Fruit fly (Drosophila melanogaster) whole organism, embryonic: ENCODE data around the gene CG11655.

Source experiments
- BtbVII ChIP-seq: fragments of 200-800 bp; sonication (Bioruptor generic); optimal IDR thresholded peaks from 3 replicates; lab custom pipeline; 2017; ENCODE audit warnings: missing biosample characterization, mild to moderate bottlenecking, missing genetic modification characterization
- CG11723 ChIP-seq: fragments of 200-800 bp; sonication (Bioruptor generic); optimal IDR thresholded peaks from 2 replicates; lab custom pipeline; 2017; ENCODE audit warnings: missing biosample characterization, mild to moderate bottlenecking, missing genetic modification characterization
- CG12071 ChIP-seq: fragments of 200-800 bp; sonication (Bioruptor generic); optimal IDR thresholded peaks from 3 replicates; lab custom pipeline; 2018; ENCODE audit warnings: missing biosample characterization, mild to moderate bottlenecking, missing genetic modification characterization
- CG12299 ChIP-seq: fragments of 200-800 bp; sonication (Bioruptor generic); optimal IDR thresholded peaks from 2 replicates; lab custom pipeline; 2018; ENCODE audit warnings: missing biosample characterization, mild to moderate bottlenecking, missing genetic modification characterization
- CG14441 ChIP-seq: fragments of 200-800 bp; sonication (Bioruptor generic); IDR thresholded peaks from 2 replicates; pipeline ENCODE4 v1.3.6; 2022; ENCODE audit warnings: missing biosample characterization, missing genetic modification characterization
- CG17359 ChIP-seq: fragments of 200-800 bp; sonication (Bioruptor generic); optimal IDR thresholded peaks from 3 replicates; lab custom pipeline; 2018; ENCODE audit warnings: missing biosample characterization, mild to moderate bottlenecking, missing genetic modification characterization, moderate library complexity
- CG18599 ChIP-seq: fragments of 200-800 bp; sonication (Bioruptor generic); optimal IDR thresholded peaks from 3 replicates; lab custom pipeline; 2017; ENCODE audit warnings: missing biosample characterization, missing genetic modification characterization, mild to moderate bottlenecking, moderate library complexity, missing genetic modification reagents
- CG2129 ChIP-seq: fragments of 200-800 bp; sonication (Bioruptor generic); IDR thresholded peaks from 2 replicates; pipeline ENCODE4 v1.3.6; 2022; ENCODE audit warnings: missing biosample characterization, missing genetic modification characterization; ENCODE audit not compliant: partially characterized antibody
- CG30020 ChIP-seq: fragments of 200-800 bp; optimal IDR thresholded peaks from 2 replicates; lab custom pipeline; 2019; ENCODE audit warnings: missing biosample characterization, mild to moderate bottlenecking, missing genetic modification characterization, moderate library complexity
- CG3407 ChIP-seq: fragments of 200-800 bp; sonication (Bioruptor generic); optimal IDR thresholded peaks from 2 replicates; lab custom pipeline; 2018; ENCODE audit warnings: missing biosample characterization, mild to moderate bottlenecking, missing genetic modification characterization
- CG6654 ChIP-seq: fragments of 200-800 bp; sonication (Bioruptor generic); optimal IDR thresholded peaks from 2 replicates; lab custom pipeline; 2017; ENCODE audit warnings: missing biosample characterization, mild to moderate bottlenecking, missing genetic modification characterization
- CG6689 ChIP-seq: fragments of 200-800 bp; sonication (Bioruptor generic); IDR thresholded peaks from 2 replicates; pipeline ENCODE4 v1.3.6; 2022; ENCODE audit warnings: missing biosample characterization, missing genetic modification characterization
- CG7745 ChIP-seq: fragments of 200-800 bp; sonication (Bioruptor generic); optimal IDR thresholded peaks from 2 replicates; lab custom pipeline; 2018; ENCODE audit warnings: missing biosample characterization, mild to moderate bottlenecking, missing genetic modification characterization, moderate library complexity
- CG8089 ChIP-seq: fragments of 200-800 bp; sonication (Bioruptor generic); optimal IDR thresholded peaks from 3 replicates; lab custom pipeline; 2016; ENCODE audit warnings: missing biosample characterization, missing genetic modification characterization
- CG8281 ChIP-seq: fragments of 200-800 bp; sonication (Bioruptor generic); optimal IDR thresholded peaks from 2 replicates; lab custom pipeline; 2018; ENCODE audit warnings: missing biosample characterization, mild to moderate bottlenecking, missing genetic modification characterization, moderate library complexity
- CG9797 ChIP-seq: fragments of 200-800 bp; sonication (Bioruptor generic); optimal IDR thresholded peaks from 3 replicates; lab custom pipeline; 2018; ENCODE audit warnings: missing biosample characterization, mild to moderate bottlenecking, missing genetic modification characterization
- Camta ChIP-seq: fragments of 200-800 bp; sonication (Bioruptor generic); optimal IDR thresholded peaks from 2 replicates; lab custom pipeline; 2016; ENCODE audit warnings: missing biosample characterization, missing genetic modification characterization
- D19A ChIP-seq: fragments of 200-800 bp; optimal IDR thresholded peaks from 3 replicates; lab custom pipeline; 2019; ENCODE audit warnings: missing biosample characterization, mild to moderate bottlenecking, missing genetic modification characterization, moderate library complexity
- Dip2 ChIP-seq: fragments of 200-800 bp; sonication (Bioruptor generic); IDR thresholded peaks from 2 replicates; pipeline ENCODE4 v1.3.6; 2022; ENCODE audit warnings: missing biosample characterization, missing genetic modification characterization
- Dp ChIP-seq: fragments of 200-800 bp; sonication (Bioruptor generic); optimal IDR thresholded peaks from 2 replicates; lab custom pipeline; 2018; ENCODE audit warnings: missing biosample characterization, mild to moderate bottlenecking, missing genetic modification characterization, moderate library complexity
- Ets65A ChIP-seq: fragments of 200-800 bp; sonication (Bioruptor generic); peaks from one replicate; lab custom pipeline; 2016; ENCODE audit warnings: missing biosample characterization, missing genetic modification characterization
- HLHmδ ChIP-seq: fragments of 200-800 bp; sonication (Bioruptor generic); optimal IDR thresholded peaks from 2 replicates; lab custom pipeline; 2018; ENCODE audit warnings: missing biosample characterization, mild to moderate bottlenecking, missing genetic modification characterization, moderate library complexity
- HmgZ ChIP-seq: fragments of 200-800 bp; sonication (Bioruptor generic); optimal IDR thresholded peaks from 2 replicates; lab custom pipeline; 2018; ENCODE audit warnings: missing biosample characterization, mild to moderate bottlenecking, missing genetic modification characterization
- Kr ChIP-seq: fragments of 200-800 bp; sonication (Bioruptor generic); optimal IDR thresholded peaks from 2 replicates; lab custom pipeline; 2017; ENCODE audit warnings: missing biosample characterization, mild to moderate bottlenecking, missing genetic modification characterization
- Myb ChIP-seq: fragments of 200-800 bp; sonication (Bioruptor generic); optimal IDR thresholded peaks from 2 replicates; lab custom pipeline; 2016; ENCODE audit warnings: missing biosample characterization, missing genetic modification characterization
- Scr ChIP-seq: fragments of 200-800 bp; sonication (Bioruptor generic); IDR thresholded peaks from 2 replicates; pipeline ENCODE4 v1.3.6; 2022; ENCODE audit warnings: missing biosample characterization, missing genetic modification characterization; ENCODE audit not compliant: partially characterized antibody
- Stat92E ChIP-seq, 3 experiments: fragments of >200 bp in 2 of 3; fragments of 200-800 bp in 1 of 3; sonication (Bioruptor generic) in 1 of 3; optimal IDR thresholded peaks; 2 replicates each; lab custom pipeline; 2017 to 2019; ENCODE audit warnings: missing biosample characterization in 3 of 3, missing genetic modification characterization in 3 of 3, mild to moderate bottlenecking in 1 of 3, moderate library complexity in 1 of 3
- Tbp ChIP-seq: fragments of >200 bp; optimal IDR thresholded peaks from 2 replicates; lab custom pipeline; 2018; ENCODE audit warnings: missing biosample characterization, missing genetic modification characterization
- ab ChIP-seq: fragments of 200-800 bp; sonication (Bioruptor generic); optimal IDR thresholded peaks from 2 replicates; lab custom pipeline; 2016; ENCODE audit warnings: missing biosample characterization, missing genetic modification characterization
- az2 ChIP-seq: fragments of 200-800 bp; sonication (Bioruptor generic); optimal IDR thresholded peaks from 3 replicates; lab custom pipeline; 2016; ENCODE audit warnings: missing biosample characterization, missing genetic modification characterization
- bcd ChIP-seq: fragments of 200-800 bp; sonication (Bioruptor generic); optimal IDR thresholded peaks from 2 replicates; lab custom pipeline; 2017; ENCODE audit warnings: missing biosample characterization, mild to moderate bottlenecking, missing genetic modification characterization
- bsh ChIP-seq, 2 experiments: fragments of 200-800 bp; sonication (Bioruptor generic); optimal IDR thresholded peaks; 2 replicates each; lab custom pipeline; 2017 to 2018; ENCODE audit warnings: mild to moderate bottlenecking in 2 of 2, missing biosample characterization in 2 of 2, missing genetic modification characterization in 2 of 2, moderate library complexity in 1 of 2
- cad ChIP-seq: fragments of >200 bp; optimal IDR thresholded peaks from 2 replicates; lab custom pipeline; 2017; ENCODE audit warnings: missing biosample characterization, missing genetic modification characterization
- chm ChIP-seq: fragments of 200-800 bp; sonication (Bioruptor generic); IDR thresholded peaks from 2 replicates; pipeline ENCODE4 v1.3.6; 2022; ENCODE audit warnings: missing biosample characterization, missing genetic modification characterization
- dimm ChIP-seq: fragments of 200-800 bp; sonication (Bioruptor generic); IDR thresholded peaks from 2 replicates; pipeline ENCODE4 v1.3.6; 2022; ENCODE audit warnings: missing biosample characterization, missing genetic modification characterization
- emc ChIP-seq: fragments of 200-800 bp; sonication (Bioruptor generic); optimal IDR thresholded peaks from 2 replicates; lab custom pipeline; 2016; ENCODE audit warnings: missing biosample characterization, missing genetic modification characterization
- fu2 ChIP-seq: fragments of 200-800 bp; sonication (Bioruptor generic); optimal IDR thresholded peaks from 2 replicates; lab custom pipeline; 2016; ENCODE audit warnings: missing biosample characterization, missing genetic modification characterization
- lilli ChIP-seq: fragments of 200-800 bp; sonication (Bioruptor generic); optimal IDR thresholded peaks from 3 replicates; lab custom pipeline; 2016; ENCODE audit warnings: missing biosample characterization, missing genetic modification characterization
- luna ChIP-seq: fragments of 200-800 bp; sonication (Bioruptor generic); optimal IDR thresholded peaks from 2 replicates; lab custom pipeline; 2016; ENCODE audit warnings: missing biosample characterization, missing genetic modification characterization
- mam ChIP-seq: fragments of 200-800 bp; sonication (Bioruptor generic); optimal IDR thresholded peaks from 3 replicates; lab custom pipeline; 2016; ENCODE audit warnings: missing biosample characterization, missing genetic modification characterization
- nmo ChIP-seq: fragments of 200-800 bp; sonication (Bioruptor generic); optimal IDR thresholded peaks from 2 replicates; lab custom pipeline; 2018; ENCODE audit warnings: missing biosample characterization, mild to moderate bottlenecking, missing genetic modification characterization, moderate library complexity
- nom ChIP-seq: fragments of 200-800 bp; sonication (Bioruptor generic); optimal IDR thresholded peaks from 2 replicates; lab custom pipeline; 2017; ENCODE audit warnings: missing biosample characterization, missing genetic modification characterization, mild to moderate bottlenecking, moderate library complexity, missing genetic modification reagents
- pita ChIP-seq: fragments of 200-800 bp; sonication (Bioruptor generic); optimal IDR thresholded peaks from 2 replicates; lab custom pipeline; 2017; ENCODE audit warnings: missing biosample characterization, mild to moderate bottlenecking, missing genetic modification characterization
- repo ChIP-seq: fragments of 200-800 bp; sonication (Bioruptor generic); optimal IDR thresholded peaks from 2 replicates; lab custom pipeline; 2016; ENCODE audit warnings: missing biosample characterization, missing genetic modification characterization
- run ChIP-seq: fragments of 200-800 bp; sonication (Bioruptor generic); optimal IDR thresholded peaks from 3 replicates; lab custom pipeline; 2018; ENCODE audit warnings: missing biosample characterization, mild to moderate bottlenecking, missing genetic modification characterization
- salm ChIP-seq: fragments of 200-800 bp; sonication (Bioruptor generic); optimal IDR thresholded peaks from 2 replicates; lab custom pipeline; 2018; ENCODE audit warnings: missing biosample characterization, mild to moderate bottlenecking, missing genetic modification characterization
- sc ChIP-seq, 3 experiments: fragments of >200 bp in 2 of 3; fragments of 200-800 bp in 1 of 3; sonication (Bioruptor generic) in 1 of 3; optimal IDR thresholded peaks; 2 replicates in 2 of 3; 3 replicates in 1 of 3; lab custom pipeline; 2017; ENCODE audit warnings: mild to moderate bottlenecking in 1 of 3, missing biosample characterization in 1 of 3, missing genetic modification characterization in 1 of 3, missing genetic modification reagents in 1 of 3
- scrt ChIP-seq: fragments of 200-800 bp; sonication (Bioruptor generic); optimal IDR thresholded peaks from 2 replicates; lab custom pipeline; 2018; ENCODE audit warnings: missing biosample characterization, mild to moderate bottlenecking, missing genetic modification characterization, moderate library complexity
- slbo ChIP-seq: fragments of 200-800 bp; sonication (Bioruptor generic); IDR thresholded peaks from 2 replicates; pipeline ENCODE4 v1.3.6; 2022; ENCODE audit warnings: missing biosample characterization, missing genetic modification characterization
- vfl ChIP-seq: fragments of 200-800 bp; sonication (Bioruptor generic); optimal IDR thresholded peaks from 2 replicates; lab custom pipeline; 2016; ENCODE audit warnings: missing biosample characterization, missing genetic modification characterization
- zf30C ChIP-seq: fragments of 200-800 bp; sonication (Bioruptor generic); optimal IDR thresholded peaks from 3 replicates; lab custom pipeline; 2018; ENCODE audit warnings: missing biosample characterization, mild to moderate bottlenecking, missing genetic modification characterization

Gene CG11655

dm6 chrX:15475367-15475789, 22.1 kb downstream of the CG11655 start, which contains the start of gene mh (continued):
- TF ChIP-seq Stat92E (GFP tag; optimal IDR thresholded peaks at IDR 0.05; lab: Kevin White, UChicago) = peak in 1 of 3 experiments; percentile 2
- TF ChIP-seq pita (GFP tag; lab: Kevin White, UChicago) = no peak
- no peak for TF ChIP-seq CG6654 (GFP tag; lab: Kevin White, UChicago)
- no peak for TF ChIP-seq Ets65A
- TF ChIP-seq Tbp (GFP tag; lab: Kevin White, UChicago) = no peak
- TF ChIP-seq HmgZ (tag; lab: Kevin White, UChicago) = no peak
- TF ChIP-seq CG12071 (GFP tag; lab: Kevin White, UChicago) = no peak
- no peak for TF ChIP-seq CG3407 (GFP tag; lab: Kevin White, UChicago)
- no peak for TF ChIP-seq cad (GFP tag; lab: Kevin White, UChicago)
- TF ChIP-seq mam (GFP tag; lab: Kevin White, UChicago) = peak; percentile 10
- no peak for TF ChIP-seq CG17359 (tag; lab: Kevin White, UChicago)
- TF ChIP-seq nmo (GFP tag; lab: Kevin White, UChicago) = peak; percentile 62
- TF ChIP-seq BtbVII (GFP tag; lab: Kevin White, UChicago) = no peak
- TF ChIP-seq Kr (GFP tag; lab: Kevin White, UChicago) = no peak
- no peak for TF ChIP-seq luna (GFP tag; lab: Kevin White, UChicago)
- peak; percentile 63 for TF ChIP-seq CG9797 (GFP tag; lab: Kevin White, UChicago)
- TF ChIP-seq CG11723 = no peak
- TF ChIP-seq CG18599 (GFP tag; lab: Kevin White, UChicago) = no peak
- no peak for TF ChIP-seq CG30020 (tag; lab: Kevin White, UChicago)
- no peak for TF ChIP-seq repo (GFP tag; lab: Kevin White, UChicago)
- no peak for TF ChIP-seq ab (GFP tag; lab: Kevin White, UChicago)
- TF ChIP-seq nom (GFP tag; lab: Kevin White, UChicago) = no peak
- no peak for TF ChIP-seq scrt (GFP tag; lab: Kevin White, UChicago)
- peak; percentile 52; the same call in 1 of the 2 replicates for TF ChIP-seq CG6689 (GFP tag; lab: Robert Waterston, UW)
- no peak for TF ChIP-seq dimm (GFP tag; lab: Robert Waterston, UW)
- no peak for TF ChIP-seq fu2 (GFP tag; lab: Kevin White, UChicago)
- peak; percentile 74 for TF ChIP-seq Myb (GFP tag; lab: Kevin White, UChicago)
- no peak for TF ChIP-seq run (tag; lab: Kevin White, UChicago)
- no peak for TF ChIP-seq sc (optimal IDR thresholded peaks at IDR 0.05; lab: Kevin White, UChicago)
- no peak for TF ChIP-seq sc (GFP tag; optimal IDR thresholded peaks at IDR 0.05; lab: Kevin White, UChicago)
- no peak for TF ChIP-seq salm (tag; lab: Kevin White, UChicago)
- TF ChIP-seq CG12299 = no peak
- TF ChIP-seq emc (GFP tag; lab: Kevin White, UChicago) = no peak
- TF ChIP-seq az2 (GFP tag; lab: Kevin White, UChicago) = peak; percentile 52
- TF ChIP-seq HLHmδ (GFP tag; lab: Kevin White, UChicago) = no peak
- peak; percentile 77 for TF ChIP-seq Dp
- TF ChIP-seq bcd (GFP tag; lab: Kevin White, UChicago) = peak; percentile 28
- no peak for TF ChIP-seq Camta
- TF ChIP-seq zf30C = no peak
- TF ChIP-seq lilli (GFP tag; lab: Kevin White, UChicago) = no peak
- TF ChIP-seq D19A (tag; lab: Kevin White, UChicago) = no peak
- TF ChIP-seq CG2129 = no peak
- no peak for TF ChIP-seq Dip2 (GFP tag; lab: Robert Waterston, UW)
- TF ChIP-seq CG8281 (tag; lab: Kevin White, UChicago) = no peak
- no peak for TF ChIP-seq chm (GFP tag; lab: Robert Waterston, UW)
- TF ChIP-seq CG14441 = peak; percentile 30; the same call in 1 of the 2 replicates
- TF ChIP-seq CG8089 (GFP tag; lab: Kevin White, UChicago) = no peak
- no peak for TF ChIP-seq CG7745 (tag; lab: Kevin White, UChicago)
- no peak for TF ChIP-seq vfl (GFP tag; lab: Kevin White, UChicago)
- peak; percentile 48 for TF ChIP-seq slbo (GFP tag; lab: Robert Waterston, UW)
- peak in 1 of 2 experiments; percentile 10 for TF ChIP-seq bsh (GFP tag; optimal IDR thresholded peaks at IDR 0.05; lab: Kevin White, UChicago)
- TF ChIP-seq Scr (GFP tag; lab: Robert Waterston, UW) = peak; percentile 66
